Worm (Caenorhabditis elegans) whole organism, L4 larva: ENCODE measurements around the gene nlp-35.

Source experiments
- F44E2.7 ChIP-seq: fragments of 200-800 bp; sonication (Bioruptor generic); IDR thresholded peaks from 2 replicates; pipeline ENCODE4 v2.1.2; 2022; ENCODE audit warnings: missing genetic modification characterization, missing compliant biosample characterization
- R02D3.7 ChIP-seq: fragments of 150-350 bp; sonication (generic microtip); optimal IDR thresholded peaks from 3 replicates; lab custom pipeline; 2014; ENCODE audit warnings: missing biosample characterization, missing genetic modification characterization
- T26A8.4 ChIP-seq: fragments of 200-800 bp; sonication (Bioruptor generic); IDR thresholded peaks from 2 replicates; pipeline ENCODE4 v1.3.6; 2022; ENCODE audit warnings: missing genetic modification characterization, missing compliant biosample characterization
- lin-15B ChIP-seq: fragments of 150-350 bp; sonication (generic microtip); optimal IDR thresholded peaks from 3 replicates; lab custom pipeline; 2014; ENCODE audit warnings: missing biosample characterization, missing genetic modification characterization
- lin-29 ChIP-seq: fragments of 200-800 bp; sonication (Bioruptor generic); IDR thresholded peaks from 2 replicates; pipeline ENCODE4 v1.3.6; 2022; ENCODE audit warnings: missing genetic modification reagents, missing genetic modification characterization, missing compliant biosample characterization
- pha-4 ChIP-seq, 2 experiments: fragments of 150-350 bp in 1 of 2; fragments of 200-800 bp in 1 of 2; sonication (Bioruptor generic) in 1 of 2; IDR thresholded peaks in 1 of 2; optimal IDR thresholded peaks in 1 of 2; 2 replicates each; pipeline versions ENCODE4 v1.3.6 to Lab custom; 2014 to 2022; ENCODE audit warnings: missing genetic modification characterization in 2 of 2, missing genetic modification reagents in 2 of 2, missing biosample characterization in 1 of 2, missing compliant biosample characterization in 1 of 2

- no peak for TF ChIP-seq lin-15B (tag; lab: Kevin White, UChicago)
- TF ChIP-seq lin-29: no peak
- TF ChIP-seq R02D3.7: no peak
- no peak for TF ChIP-seq pha-4 (GFP tag; IDR thresholded peaks at IDR 0.05; lab: Robert Waterston, UW)
- TF ChIP-seq pha-4 (tag; optimal IDR thresholded peaks at IDR 0.05; lab: Kevin White, UChicago): no peak
- TF ChIP-seq T26A8.4 (GFP tag; lab: Robert Waterston, UW): no peak
- no peak for TF ChIP-seq F44E2.7 (GFP tag; lab: Robert Waterston, UW)
These were observed 12.5 kb downstream of the nlp-35 start, which contains the start of gene ttr-9 for ce11 chrIV:9506251-9506650.
